Fruit fly (Drosophila melanogaster) Kc167 (cell line): ENCODE measurements around the gene Raf.

Source experiments
- Sin3A ChIP-seq: fragments of >200 bp; optimal IDR thresholded peaks from 2 replicates; lab custom pipeline; 2018; ENCODE audit warnings: missing external identifiers
- h ChIP-seq: fragments of >200 bp; optimal IDR thresholded peaks from 3 replicates; lab custom pipeline; 2018; ENCODE audit warnings: missing external identifiers
- psq ChIP-seq: fragments of >200 bp; optimal IDR thresholded peaks from 2 replicates; lab custom pipeline; 2017; ENCODE audit warnings: missing external identifiers
- ttk ChIP-seq: sonication (Bioruptor generic); optimal IDR thresholded peaks from 2 replicates; lab custom pipeline; 2017; ENCODE audit warnings: missing external identifiers

DNA sequence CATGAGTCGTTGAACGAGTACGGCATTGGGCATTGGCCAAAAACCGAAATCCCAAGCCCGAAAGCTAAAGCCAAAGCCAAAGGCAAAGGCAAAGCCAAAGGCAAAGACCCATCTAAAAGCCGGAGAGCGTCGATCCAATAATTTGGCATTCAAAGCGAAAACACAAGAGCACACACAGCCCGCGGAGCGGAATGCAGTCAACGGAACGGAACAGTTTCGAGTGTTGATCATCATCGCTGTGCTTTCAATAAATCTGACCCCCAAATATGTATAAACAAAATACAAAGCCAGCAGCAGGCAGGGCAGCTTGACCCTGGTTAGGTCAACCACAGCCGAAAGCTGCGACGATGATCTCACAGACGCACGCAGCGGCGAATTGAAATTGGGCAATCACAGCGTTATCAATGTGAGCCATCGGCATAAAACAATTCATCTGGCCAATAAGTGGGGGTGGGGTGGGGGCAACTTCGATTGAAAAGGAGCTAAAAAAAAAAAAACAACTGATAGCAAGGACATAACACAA, 16.4 kb upstream of the Raf start:
- TF ChIP-seq psq (lab: Kevin White, UChicago) (no peak), Sin3A (lab: Kevin White, UChicago) (no peak), h (lab: Kevin White, UChicago) (no peak), ttk (no peak)
